Fruit fly (Drosophila melanogaster) whole organism, embryonic: ENCODE measurements around the gene CG34461.

Experiments used
- Asciz ChIP-seq: fragments of 200-800 bp; sonication (Bioruptor generic); optimal IDR thresholded peaks from 2 replicates; lab custom pipeline; 2017; ENCODE audit warnings: missing biosample characterization, mild to moderate bottlenecking, missing genetic modification characterization, missing genetic modification reagents
- B-H2 ChIP-seq: fragments of 200-800 bp; sonication (Bioruptor generic); optimal IDR thresholded peaks from 2 replicates; lab custom pipeline; 2018; ENCODE audit warnings: missing biosample characterization, mild to moderate bottlenecking, missing genetic modification characterization
- CG11085 ChIP-seq: fragments of 200-800 bp; sonication (Bioruptor generic); IDR thresholded peaks from 2 replicates; pipeline ENCODE4 v1.3.6; 2022; ENCODE audit warnings: missing biosample characterization, missing genetic modification characterization
- CG11723 ChIP-seq: fragments of 200-800 bp; sonication (Bioruptor generic); optimal IDR thresholded peaks from 2 replicates; lab custom pipeline; 2017; ENCODE audit warnings: missing biosample characterization, mild to moderate bottlenecking, missing genetic modification characterization
- CG12219 ChIP-seq: fragments of 200-800 bp; sonication (Bioruptor generic); optimal IDR thresholded peaks from 3 replicates; lab custom pipeline; 2018; ENCODE audit warnings: missing biosample characterization, mild to moderate bottlenecking, missing genetic modification characterization
- CG13624 ChIP-seq: fragments of 200-800 bp; sonication (Bioruptor generic); optimal IDR thresholded peaks from 2 replicates; lab custom pipeline; 2016; ENCODE audit warnings: missing biosample characterization, missing genetic modification characterization
- CG1529 ChIP-seq: fragments of 200-800 bp; sonication (Bioruptor generic); optimal IDR thresholded peaks from 3 replicates; lab custom pipeline; 2018; ENCODE audit warnings: missing biosample characterization, missing genetic modification characterization
- CG15514 ChIP-seq: fragments of 200-800 bp; sonication (Bioruptor generic); optimal IDR thresholded peaks from 3 replicates; lab custom pipeline; 2017; ENCODE audit warnings: missing biosample characterization, missing genetic modification characterization, mild to moderate bottlenecking, moderate library complexity, missing genetic modification reagents
- CG16779 ChIP-seq: fragments of 200-800 bp; sonication (Bioruptor generic); IDR thresholded peaks from 2 replicates; pipeline ENCODE4 v1.3.6; 2022; ENCODE audit warnings: missing biosample characterization, missing genetic modification characterization
- CG1792 ChIP-seq: fragments of 200-800 bp; sonication (Bioruptor generic); optimal IDR thresholded peaks from 2 replicates; lab custom pipeline; 2016; ENCODE audit warnings: missing biosample characterization, missing genetic modification characterization
- CG30020 ChIP-seq: fragments of 200-800 bp; optimal IDR thresholded peaks from 2 replicates; lab custom pipeline; 2019; ENCODE audit warnings: missing biosample characterization, mild to moderate bottlenecking, missing genetic modification characterization, moderate library complexity
- CG31224 ChIP-seq: fragments of 200-800 bp; sonication (Bioruptor generic); IDR thresholded peaks from 2 replicates; pipeline ENCODE4 v1.3.6; 2022; ENCODE audit warnings: missing biosample characterization, missing genetic modification characterization
- CG33213 ChIP-seq: fragments of 200-800 bp; sonication (Bioruptor generic); optimal IDR thresholded peaks from 3 replicates; lab custom pipeline; 2016; ENCODE audit warnings: missing biosample characterization, missing genetic modification characterization
- CG4360 ChIP-seq: fragments of 200-800 bp; sonication (Bioruptor generic); IDR thresholded peaks from 2 replicates; pipeline ENCODE4 v1.3.6; 2022; ENCODE audit warnings: missing biosample characterization, missing genetic modification characterization
- CG4617 ChIP-seq: fragments of 200-800 bp; sonication (Bioruptor generic); optimal IDR thresholded peaks from 3 replicates; lab custom pipeline; 2016; ENCODE audit warnings: missing biosample characterization, missing genetic modification characterization, borderline replicate concordance
- Dek ChIP-seq: fragments of 200-800 bp; sonication (Bioruptor generic); optimal IDR thresholded peaks from 3 replicates; lab custom pipeline; 2019; ENCODE audit warnings: missing biosample characterization, mild to moderate bottlenecking, missing genetic modification characterization, moderate library complexity
- Dfd ChIP-seq, 2 experiments: fragments of >200 bp; optimal IDR thresholded peaks; 2 replicates each; lab custom pipeline; 2017; ENCODE audit warnings: missing biosample characterization in 2 of 2, missing genetic modification characterization in 2 of 2
- Dip2 ChIP-seq: fragments of 200-800 bp; sonication (Bioruptor generic); IDR thresholded peaks from 2 replicates; pipeline ENCODE4 v1.3.6; 2022; ENCODE audit warnings: missing biosample characterization, missing genetic modification characterization
- Dll ChIP-seq: fragments of 200-800 bp; sonication (Bioruptor generic); IDR thresholded peaks from 4 replicates; pipeline ENCODE4 v1.3.6; 2022; ENCODE audit warnings: missing biosample characterization, missing genetic modification characterization; ENCODE audit not compliant: partially characterized antibody
- Gsc ChIP-seq: fragments of 200-800 bp; sonication (Bioruptor generic); IDR thresholded peaks from 2 replicates; pipeline ENCODE4 v1.3.6; 2022; ENCODE audit warnings: missing biosample characterization, missing genetic modification characterization
- H15 ChIP-seq: fragments of 200-800 bp; sonication (Bioruptor generic); IDR thresholded peaks from 3 replicates; pipeline ENCODE4 v1.3.6; 2022; ENCODE audit warnings: missing biosample characterization, missing genetic modification characterization
- HLHmδ ChIP-seq: fragments of 200-800 bp; sonication (Bioruptor generic); optimal IDR thresholded peaks from 2 replicates; lab custom pipeline; 2018; ENCODE audit warnings: missing biosample characterization, mild to moderate bottlenecking, missing genetic modification characterization, moderate library complexity
- HmgZ ChIP-seq: fragments of 200-800 bp; sonication (Bioruptor generic); optimal IDR thresholded peaks from 2 replicates; lab custom pipeline; 2018; ENCODE audit warnings: missing biosample characterization, mild to moderate bottlenecking, missing genetic modification characterization
- NFAT ChIP-seq: fragments of 200-800 bp; sonication (Bioruptor generic); IDR thresholded peaks from 2 replicates; pipeline ENCODE4 v1.3.6; 2022; ENCODE audit warnings: missing biosample characterization, missing genetic modification characterization
- PHDP ChIP-seq: fragments of 200-800 bp; sonication (Bioruptor generic); optimal IDR thresholded peaks from 3 replicates; lab custom pipeline; 2018; ENCODE audit warnings: missing biosample characterization, mild to moderate bottlenecking, missing genetic modification characterization, moderate library complexity
- Sry-δ ChIP-seq: fragments of 200-800 bp; sonication (Bioruptor generic); optimal IDR thresholded peaks from 2 replicates; lab custom pipeline; 2016; ENCODE audit warnings: missing biosample characterization, missing genetic modification characterization
- Vsx1 ChIP-seq: fragments of 200-800 bp; sonication (Bioruptor generic); optimal IDR thresholded peaks from 2 replicates; lab custom pipeline; 2017; ENCODE audit warnings: missing biosample characterization, mild to moderate bottlenecking, missing genetic modification characterization, missing genetic modification reagents
- YL-1 ChIP-seq: fragments of 200-800 bp; sonication (Bioruptor generic); optimal IDR thresholded peaks from 3 replicates; lab custom pipeline; 2017; ENCODE audit warnings: missing biosample characterization, mild to moderate bottlenecking, missing genetic modification characterization
- ara ChIP-seq: fragments of 200-800 bp; sonication (Bioruptor generic); IDR thresholded peaks from 2 replicates; pipeline ENCODE4 v1.3.6; 2022; ENCODE audit warnings: missing biosample characterization, missing genetic modification characterization
- cas ChIP-seq: fragments of 200-800 bp; sonication (Bioruptor generic); IDR thresholded peaks from 2 replicates; pipeline ENCODE4 v1.3.6; 2022; ENCODE audit warnings: missing biosample characterization, missing genetic modification characterization
- cg ChIP-seq: fragments of 200-800 bp; sonication (Bioruptor generic); optimal IDR thresholded peaks from 3 replicates; lab custom pipeline; 2019; ENCODE audit warnings: missing biosample characterization, mild to moderate bottlenecking, missing genetic modification characterization, moderate library complexity
- dysf ChIP-seq: fragments of 200-800 bp; sonication (Bioruptor generic); IDR thresholded peaks from 3 replicates; pipeline ENCODE4 v1.3.6; 2022; ENCODE audit warnings: missing biosample characterization, missing genetic modification characterization
- gcm ChIP-seq: fragments of 200-800 bp; sonication (Bioruptor generic); optimal IDR thresholded peaks from 2 replicates; lab custom pipeline; 2019; ENCODE audit warnings: missing biosample characterization, mild to moderate bottlenecking, missing genetic modification characterization, moderate library complexity
- lilli ChIP-seq: fragments of 200-800 bp; sonication (Bioruptor generic); optimal IDR thresholded peaks from 3 replicates; lab custom pipeline; 2016; ENCODE audit warnings: missing biosample characterization, missing genetic modification characterization
- mam ChIP-seq: fragments of 200-800 bp; sonication (Bioruptor generic); optimal IDR thresholded peaks from 3 replicates; lab custom pipeline; 2016; ENCODE audit warnings: missing biosample characterization, missing genetic modification characterization
- otp ChIP-seq: fragments of 200-800 bp; sonication (Bioruptor generic); IDR thresholded peaks from 3 replicates; pipeline ENCODE4, ENCODE4 v1.3.6; 2022; ENCODE audit warnings: missing biosample characterization, missing genetic modification characterization
- pho ChIP-seq: fragments of 200-800 bp; sonication (Bioruptor generic); optimal IDR thresholded peaks from 2 replicates; lab custom pipeline; 2016; ENCODE audit warnings: missing biosample characterization, missing genetic modification characterization
- phol ChIP-seq: fragments of 200-800 bp; sonication (Bioruptor generic); optimal IDR thresholded peaks from 3 replicates; lab custom pipeline; 2018; ENCODE audit warnings: missing biosample characterization, mild to moderate bottlenecking, missing genetic modification characterization, moderate library complexity
- prd ChIP-seq, 3 experiments: fragments of >200 bp in 2 of 3; fragments of 200-800 bp in 1 of 3; sonication (Bioruptor generic) in 1 of 3; optimal IDR thresholded peaks in 2 of 3; IDR thresholded peaks in 1 of 3; 2 replicates in 2 of 3; 3 replicates in 1 of 3; pipeline versions ENCODE4 v1.3.6 to Lab custom; 2017 to 2022; ENCODE audit warnings: missing biosample characterization in 1 of 3, missing genetic modification characterization in 1 of 3
- repo ChIP-seq: fragments of 200-800 bp; sonication (Bioruptor generic); optimal IDR thresholded peaks from 2 replicates; lab custom pipeline; 2016; ENCODE audit warnings: missing biosample characterization, missing genetic modification characterization
- salm ChIP-seq: fragments of 200-800 bp; sonication (Bioruptor generic); optimal IDR thresholded peaks from 2 replicates; lab custom pipeline; 2018; ENCODE audit warnings: missing biosample characterization, mild to moderate bottlenecking, missing genetic modification characterization
- sob ChIP-seq: fragments of 200-800 bp; sonication (Bioruptor generic); IDR thresholded peaks from 2 replicates; pipeline ENCODE4 v1.3.6; 2022; ENCODE audit warnings: missing biosample characterization, missing genetic modification characterization
- stwl ChIP-seq: fragments of 200-800 bp; sonication (Bioruptor generic); optimal IDR thresholded peaks from 3 replicates; lab custom pipeline; 2018; ENCODE audit warnings: missing biosample characterization, mild to moderate bottlenecking, missing genetic modification characterization, moderate library complexity
- sug ChIP-seq: fragments of 200-800 bp; optimal IDR thresholded peaks from 2 replicates; lab custom pipeline; 2019; ENCODE audit warnings: missing biosample characterization, mild to moderate bottlenecking, missing genetic modification characterization, moderate library complexity
- unc-4 ChIP-seq: fragments of 200-800 bp; sonication (Bioruptor generic); IDR thresholded peaks from 2 replicates; pipeline ENCODE4 v1.3.6; 2022; ENCODE audit warnings: missing biosample characterization, missing genetic modification characterization; ENCODE audit not compliant: partially characterized antibody
- wdn ChIP-seq: fragments of 200-800 bp; sonication (Bioruptor generic); IDR thresholded peaks from 2 replicates; pipeline ENCODE4 v1.3.6; 2022; ENCODE audit warnings: missing biosample characterization, missing genetic modification characterization
- zfh2 ChIP-seq: fragments of 200-800 bp; sonication (Bioruptor generic); optimal IDR thresholded peaks from 2 replicates; lab custom pipeline; 2016; ENCODE audit warnings: missing biosample characterization, missing genetic modification characterization

CG34461 gene

DNA sequence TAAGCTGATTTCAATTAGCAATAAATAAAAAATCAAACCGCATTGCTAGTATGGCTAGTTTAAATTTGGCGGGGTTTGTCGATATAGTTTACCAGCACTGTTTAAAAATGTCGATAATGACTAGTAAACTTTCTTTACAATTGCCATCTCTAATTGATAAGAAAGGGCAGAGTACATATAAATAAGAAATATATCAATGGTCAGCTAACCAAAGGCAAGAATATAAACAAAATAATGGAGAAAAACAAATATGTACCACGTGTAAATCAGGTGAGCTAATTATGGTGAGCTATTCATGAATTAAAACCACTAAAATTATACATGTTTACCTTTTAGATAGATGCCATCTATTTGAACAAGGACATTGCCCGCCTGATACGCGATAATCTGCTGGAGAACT, 13.3 kb downstream of the CG34461 start, which contains the start of gene Pex2 (continued):
- TF ChIP-seq Dll (GFP tag; lab: Robert Waterston, UW) (peak; percentile 48; the same call in 1 of the 4 replicates), Vsx1 (GFP tag; lab: Kevin White, UChicago) (peak; percentile 2), lilli (peak; percentile 25), CG13624 (GFP tag; lab: Kevin White, UChicago) (peak; percentile 4), wdn (GFP tag; lab: Robert Waterston, UW) (no peak), CG12219 (GFP tag; lab: Kevin White, UChicago) (no peak), HmgZ (tag; lab: Kevin White, UChicago) (peak; percentile 76), phol (tag; lab: Kevin White, UChicago) (peak; percentile 91), CG33213 (GFP tag; lab: Kevin White, UChicago) (peak; percentile 13), Dek (tag; lab: Kevin White, UChicago) (no peak), CG4360 (GFP tag; lab: Robert Waterston, UW) (no peak), unc-4 (GFP tag; lab: Robert Waterston, UW) (0 out of 2 replicates have a peak, but pooled peaks have one; percentile 25), CG4617 (GFP tag; lab: Kevin White, UChicago) (peak; percentile 9), sug (tag; lab: Kevin White, UChicago) (peak; percentile 28), repo (GFP tag; lab: Kevin White, UChicago) (no peak), prd (optimal IDR thresholded peaks at IDR 0.05; lab: Kevin White, UChicago) (no peak), prd (GFP tag; IDR thresholded peaks at IDR 0.05; lab: Robert Waterston, UW) (no peak), CG30020 (no peak), gcm (GFP tag; lab: Kevin White, UChicago) (peak; percentile 15), sob (GFP tag; lab: Robert Waterston, UW) (peak; percentile 8; the same call in 1 of the 2 replicates)

DNA sequence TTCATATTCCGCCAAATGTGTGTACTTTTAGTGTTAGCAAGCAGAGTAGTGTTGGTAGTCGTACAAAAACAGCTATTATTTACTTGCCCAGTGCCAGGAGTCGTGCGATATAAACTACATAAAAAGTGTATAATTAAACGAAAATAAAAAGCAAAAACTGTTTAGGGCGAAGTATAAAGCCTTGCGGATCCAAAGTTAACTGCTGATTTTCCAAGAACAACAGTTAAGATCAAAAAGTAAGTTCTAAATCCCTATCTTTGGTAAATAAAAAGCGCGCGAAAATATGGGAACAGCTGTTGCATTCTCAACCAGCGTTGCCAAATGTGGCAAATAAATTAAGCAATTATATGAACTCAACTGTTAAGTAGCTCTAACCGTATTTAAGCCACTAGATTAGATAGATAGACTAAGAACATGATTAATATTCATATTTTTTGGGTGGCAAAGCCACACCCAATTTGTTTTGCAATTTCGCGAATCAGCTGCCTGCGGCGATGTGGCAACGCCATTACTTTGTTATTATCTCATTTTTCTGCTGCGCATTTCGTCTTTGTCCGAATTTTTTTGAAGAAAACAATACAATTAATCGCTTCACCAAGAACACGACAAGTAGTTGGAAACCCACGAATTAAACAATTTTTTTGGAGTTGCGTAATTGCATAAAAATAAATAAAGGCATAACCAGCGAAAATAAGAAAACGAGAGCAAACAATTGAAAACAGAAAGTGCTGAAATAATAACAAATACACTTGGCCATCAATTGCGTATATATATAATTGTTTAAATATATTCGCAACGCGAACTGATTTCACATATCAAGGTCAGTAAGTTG, 14.8 kb downstream of the CG34461 start, which contains the start of the genes Prim1 and CG7083:
Gene Prim1 (plus strand): TSS at position 51 of the 832 bp plus-strand sequence.
Gene CG7083 (plus strand): TSS at position 522 of the 832 bp plus-strand sequence.
- TF ChIP-seq pho (GFP tag; lab: Kevin White, UChicago), result peak; percentile 71
- peak; percentile 96 for TF ChIP-seq YL-1 (GFP tag; lab: Kevin White, UChicago)
- TF ChIP-seq NFAT (GFP tag; lab: Robert Waterston, UW), result no peak
- peak; percentile 63 for TF ChIP-seq Sry-δ (GFP tag; lab: Kevin White, UChicago)
- TF ChIP-seq CG11085 (GFP tag; lab: Robert Waterston, UW), result no peak
- TF ChIP-seq zfh2 (GFP tag; lab: Kevin White, UChicago), result peak; percentile 57
- TF ChIP-seq CG16779 (GFP tag; lab: Robert Waterston, UW), result no peak
- TF ChIP-seq H15, result no peak
- TF ChIP-seq otp (GFP tag; lab: Robert Waterston, UW), result 0 out of 3 replicates have a peak, but pooled peaks have one; percentile 9
- peak; percentile 20 for TF ChIP-seq salm (tag; lab: Kevin White, UChicago)
- no peak for TF ChIP-seq Dip2 (GFP tag; lab: Robert Waterston, UW)
- TF ChIP-seq mam, result peak; percentile 69
- TF ChIP-seq Gsc, result no peak
- peak; percentile 1 for TF ChIP-seq CG1792 (GFP tag; lab: Kevin White, UChicago)
- peak; percentile 5 for TF ChIP-seq CG11723 (GFP tag; lab: Kevin White, UChicago)
- no peak for TF ChIP-seq dysf (GFP tag; lab: Robert Waterston, UW)
- no peak for TF ChIP-seq Dfd (GFP tag; optimal IDR thresholded peaks at IDR 0.05; lab: Kevin White, UChicago)
- no peak for TF ChIP-seq cas
- no peak for TF ChIP-seq cg (GFP tag; lab: Kevin White, UChicago)
- peak; percentile 55 for TF ChIP-seq B-H2 (GFP tag; lab: Kevin White, UChicago)
- peak; percentile 65 for TF ChIP-seq stwl (tag; lab: Kevin White, UChicago)
- peak; percentile 42; the same call in 1 of the 2 replicates for TF ChIP-seq ara (GFP tag; lab: Robert Waterston, UW)
- TF ChIP-seq CG12219 (GFP tag; lab: Kevin White, UChicago), result peak; percentile 14
- TF ChIP-seq PHDP (tag; lab: Kevin White, UChicago), result peak; percentile 57
- peak; percentile 46 for TF ChIP-seq CG1529 (GFP tag; lab: Kevin White, UChicago)
- TF ChIP-seq CG31224 (GFP tag; lab: Robert Waterston, UW), result peak; percentile 18; the same call in 1 of the 2 replicates
- no peak for TF ChIP-seq HLHmδ
- peak; percentile 67 for TF ChIP-seq CG15514
- TF ChIP-seq Asciz (GFP tag; lab: Kevin White, UChicago), result peak; percentile 33
